Worm (Caenorhabditis elegans): ENCODE measurements around the gene nphp-2.

DNA sequence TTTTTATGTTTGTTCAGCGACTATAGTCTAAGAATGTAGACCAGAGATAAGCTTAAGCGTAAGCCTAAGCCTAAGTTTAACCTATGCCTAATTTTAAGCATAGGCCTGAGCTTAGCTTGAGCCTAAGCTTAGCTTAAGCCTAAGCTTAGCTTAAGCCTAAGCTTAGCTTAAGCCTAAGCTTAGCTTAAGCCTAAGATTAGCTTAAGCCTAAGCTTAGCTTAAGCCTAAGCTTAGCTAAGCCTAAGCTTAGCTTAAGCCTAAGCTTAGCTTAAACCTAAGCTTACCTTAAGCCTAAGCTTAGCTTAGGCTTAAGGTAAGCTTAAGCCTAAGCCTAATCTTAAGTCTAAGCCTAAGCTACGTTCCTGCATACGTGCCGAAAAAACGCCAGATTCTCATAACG lies 47.0 kb upstream of the nphp-2 start:
- TF ChIP-seq nhr-25 (tag; optimal IDR thresholded peaks at IDR 0.05) (no peak), sem-4 (tag; optimal IDR thresholded peaks at IDR 0.05) (no peak), F13H6.1 (tag; optimal IDR thresholded peaks at IDR 0.05) (no peak), snpc-4 (tag; optimal IDR thresholded peaks at IDR 0.05) (no peak), mdl-1 (tag; optimal IDR thresholded peaks at IDR 0.05) (no peak), nhr-23 (tag; optimal IDR thresholded peaks at IDR 0.05) (no peak), nhr-11 (tag; optimal IDR thresholded peaks at IDR 0.05) (no peak), ama-1 (optimal IDR thresholded peaks at IDR 0.05) (no peak)

All from whole organism, L2 larva.